Fruit fly (Drosophila melanogaster) whole organism, embryonic: ENCODE results near the gene CG7227.
A peak's percentile ranks its signal among the peaks of the same experiment; 100 is the strongest.

Source experiments
- Awh ChIP-seq: fragments of 200-800 bp; sonication (Bioruptor generic); IDR thresholded peaks from 2 replicates; pipeline ENCODE4, ENCODE4 v1.3.6; 2022; ENCODE audit warnings: missing biosample characterization, missing genetic modification characterization
- BEAF-32 ChIP-seq: fragments of 200-800 bp; sonication (Bioruptor generic); optimal IDR thresholded peaks from 3 replicates; lab custom pipeline; 2017; ENCODE audit warnings: missing biosample characterization, missing genetic modification characterization, mild to moderate bottlenecking, moderate library complexity, missing genetic modification reagents
- BtbVII ChIP-seq: fragments of 200-800 bp; sonication (Bioruptor generic); optimal IDR thresholded peaks from 3 replicates; lab custom pipeline; 2017; ENCODE audit warnings: missing biosample characterization, mild to moderate bottlenecking, missing genetic modification characterization
- CG11504 ChIP-seq: fragments of 200-800 bp; sonication (Bioruptor generic); optimal IDR thresholded peaks from 3 replicates; lab custom pipeline; 2019; ENCODE audit warnings: missing biosample characterization, mild to moderate bottlenecking, missing genetic modification characterization, moderate library complexity
- CG12391 ChIP-seq: fragments of 200-800 bp; sonication (Bioruptor generic); optimal IDR thresholded peaks from 3 replicates; lab custom pipeline; 2018; ENCODE audit warnings: missing biosample characterization, mild to moderate bottlenecking, missing genetic modification characterization, moderate library complexity
- CG13424 ChIP-seq: fragments of 200-800 bp; sonication (Bioruptor generic); optimal IDR thresholded peaks from 2 replicates; lab custom pipeline; 2019; ENCODE audit warnings: missing biosample characterization, mild to moderate bottlenecking, missing genetic modification characterization, moderate library complexity
- CG14860 ChIP-seq: fragments of 200-800 bp; sonication (Bioruptor generic); IDR thresholded peaks from 3 replicates; pipeline ENCODE4 v1.3.6; 2022; ENCODE audit warnings: missing biosample characterization, missing genetic modification characterization; ENCODE audit not compliant: partially characterized antibody
- CG15269 ChIP-seq: fragments of 200-800 bp; sonication (Bioruptor generic); optimal IDR thresholded peaks from 2 replicates; lab custom pipeline; 2018; ENCODE audit warnings: missing biosample characterization, mild to moderate bottlenecking, missing genetic modification characterization, moderate library complexity
- CG18262 ChIP-seq: fragments of 200-800 bp; optimal IDR thresholded peaks from 3 replicates; lab custom pipeline; 2019; ENCODE audit warnings: missing biosample characterization, mild to moderate bottlenecking, missing genetic modification characterization, moderate library complexity
- CG18619 ChIP-seq: fragments of 200-800 bp; sonication (Bioruptor generic); optimal IDR thresholded peaks from 3 replicates; lab custom pipeline; 2017; ENCODE audit warnings: missing biosample characterization, mild to moderate bottlenecking, missing genetic modification characterization
- CG30403 ChIP-seq: fragments of 200-800 bp; sonication (Bioruptor generic); optimal IDR thresholded peaks from 3 replicates; lab custom pipeline; 2016; ENCODE audit warnings: missing biosample characterization, missing genetic modification characterization
- CG31388 ChIP-seq: fragments of 200-800 bp; sonication (Bioruptor generic); optimal IDR thresholded peaks from 2 replicates; lab custom pipeline; 2016; ENCODE audit warnings: missing biosample characterization, missing genetic modification characterization
- CG4424 ChIP-seq: fragments of 200-800 bp; sonication (Bioruptor generic); optimal IDR thresholded peaks from 3 replicates; lab custom pipeline; 2016; ENCODE audit warnings: missing biosample characterization, missing genetic modification characterization
- CG7839 ChIP-seq: fragments of 200-800 bp; sonication (Bioruptor generic); optimal IDR thresholded peaks from 3 replicates; lab custom pipeline; 2018; ENCODE audit warnings: missing biosample characterization, mild to moderate bottlenecking, missing genetic modification characterization, moderate library complexity
- CG9437 ChIP-seq: fragments of 200-800 bp; sonication (Bioruptor generic); optimal IDR thresholded peaks from 2 replicates; lab custom pipeline; 2018; ENCODE audit warnings: missing biosample characterization, mild to moderate bottlenecking, missing genetic modification characterization
- Drgx ChIP-seq: fragments of 200-800 bp; sonication (Bioruptor generic); IDR thresholded peaks from 2 replicates; pipeline ENCODE4 v1.3.6; 2022; ENCODE audit warnings: missing biosample characterization, missing genetic modification characterization
- Elba2 ChIP-seq: fragments of 200-800 bp; sonication (Bioruptor generic); optimal IDR thresholded peaks from 3 replicates; lab custom pipeline; 2016; ENCODE audit warnings: missing biosample characterization, missing genetic modification characterization
- Hr3 ChIP-seq: fragments of 200-800 bp; sonication (Bioruptor generic); optimal IDR thresholded peaks from 3 replicates; lab custom pipeline; 2016; ENCODE audit warnings: missing biosample characterization, missing genetic modification characterization
- Hr51 ChIP-seq, 2 experiments: fragments of 200-800 bp; sonication (Bioruptor generic); optimal IDR thresholded peaks; 2 replicates in 1 of 2; 3 replicates in 1 of 2; lab custom pipeline; 2016 to 2018; ENCODE audit warnings: missing biosample characterization in 2 of 2, missing genetic modification characterization in 2 of 2, mild to moderate bottlenecking in 1 of 2, moderate library complexity in 1 of 2
- Med ChIP-seq: fragments of 200-800 bp; sonication (Bioruptor generic); peaks from one replicate; lab custom pipeline; 2016; ENCODE audit warnings: missing biosample characterization, missing genetic modification characterization, mild to moderate bottlenecking, inconsistent platforms, moderate library complexity
- Nf-YC ChIP-seq: fragments of 200-800 bp; optimal IDR thresholded peaks from 3 replicates; lab custom pipeline; 2019; ENCODE audit warnings: missing biosample characterization, mild to moderate bottlenecking, missing genetic modification characterization, moderate library complexity
- PHDP ChIP-seq: fragments of 200-800 bp; sonication (Bioruptor generic); optimal IDR thresholded peaks from 3 replicates; lab custom pipeline; 2018; ENCODE audit warnings: missing biosample characterization, mild to moderate bottlenecking, missing genetic modification characterization, moderate library complexity
- Rx ChIP-seq: fragments of 200-800 bp; sonication (Bioruptor generic); IDR thresholded peaks from 2 replicates; pipeline ENCODE4 v1.3.6; 2022; ENCODE audit warnings: missing biosample characterization, missing genetic modification characterization
- Sox102F ChIP-seq: fragments of 200-800 bp; sonication (Bioruptor generic); optimal IDR thresholded peaks from 2 replicates; lab custom pipeline; 2018; ENCODE audit warnings: missing biosample characterization, mild to moderate bottlenecking, missing genetic modification characterization, moderate library complexity
- Ssrp ChIP-seq: fragments of 200-800 bp; sonication (Bioruptor generic); optimal IDR thresholded peaks from 2 replicates; lab custom pipeline; 2018; ENCODE audit warnings: missing biosample characterization, mild to moderate bottlenecking, missing genetic modification characterization, moderate library complexity
- Usf ChIP-seq: fragments of 200-800 bp; sonication (Bioruptor generic); optimal IDR thresholded peaks from 2 replicates; lab custom pipeline; 2017; ENCODE audit warnings: missing genotype, missing biosample characterization, missing genetic modification characterization
- ato ChIP-seq: fragments of 200-800 bp; sonication (Bioruptor generic); IDR thresholded peaks from 2 replicates; pipeline ENCODE4 v1.3.6; 2022; ENCODE audit warnings: missing biosample characterization, missing genetic modification characterization; ENCODE audit not compliant: partially characterized antibody
- br ChIP-seq: fragments of >200 bp; optimal IDR thresholded peaks from 2 replicates; lab custom pipeline; 2017
- caup ChIP-seq: fragments of 200-800 bp; sonication (Bioruptor generic); optimal IDR thresholded peaks from 3 replicates; lab custom pipeline; 2017; ENCODE audit warnings: missing biosample characterization, mild to moderate bottlenecking, missing genetic modification characterization, moderate library complexity; ENCODE audit not compliant: severe bottlenecking
- dmrt11E ChIP-seq: fragments of 200-800 bp; sonication (Bioruptor generic); optimal IDR thresholded peaks from 3 replicates; lab custom pipeline; 2018; ENCODE audit warnings: missing biosample characterization, mild to moderate bottlenecking, missing genetic modification characterization, moderate library complexity
- dmrt99B ChIP-seq: fragments of 200-800 bp; sonication (Bioruptor generic); optimal IDR thresholded peaks from 2 replicates; lab custom pipeline; 2018; ENCODE audit warnings: missing biosample characterization, mild to moderate bottlenecking, missing genetic modification characterization, moderate library complexity
- dysf ChIP-seq: fragments of 200-800 bp; sonication (Bioruptor generic); IDR thresholded peaks from 3 replicates; pipeline ENCODE4 v1.3.6; 2022; ENCODE audit warnings: missing biosample characterization, missing genetic modification characterization
- ewg ChIP-seq: fragments of 200-800 bp; sonication (Bioruptor generic); optimal IDR thresholded peaks from 3 replicates; lab custom pipeline; 2017; ENCODE audit warnings: mild to moderate bottlenecking, missing biosample characterization, missing genetic modification reagents, missing genetic modification characterization
- fd102C ChIP-seq: fragments of 200-800 bp; sonication (Bioruptor generic); optimal IDR thresholded peaks from 2 replicates; lab custom pipeline; 2018; ENCODE audit warnings: missing biosample characterization, mild to moderate bottlenecking, missing genetic modification characterization, moderate library complexity
- ftz-f1 ChIP-seq: fragments of 200-800 bp; sonication (Bioruptor generic); optimal IDR thresholded peaks from 2 replicates; lab custom pipeline; 2016; ENCODE audit warnings: missing biosample characterization, missing genetic modification characterization
- gem ChIP-seq: fragments of 200-800 bp; sonication (Bioruptor generic); optimal IDR thresholded peaks from 2 replicates; lab custom pipeline; 2019; ENCODE audit warnings: missing biosample characterization, mild to moderate bottlenecking, missing genetic modification characterization, moderate library complexity
- her ChIP-seq: fragments of 200-800 bp; sonication (Bioruptor generic); optimal IDR thresholded peaks from 2 replicates; lab custom pipeline; 2016; ENCODE audit warnings: missing biosample characterization, missing genetic modification characterization
- jing ChIP-seq: fragments of 200-800 bp; sonication (Bioruptor generic); optimal IDR thresholded peaks from 2 replicates; lab custom pipeline; 2018; ENCODE audit warnings: missing biosample characterization, mild to moderate bottlenecking, missing genetic modification characterization
- jumu ChIP-seq: fragments of 200-800 bp; sonication (Bioruptor generic); optimal IDR thresholded peaks from 3 replicates; lab custom pipeline; 2016; ENCODE audit warnings: missing biosample characterization, missing genetic modification characterization
- lmd ChIP-seq: fragments of 200-800 bp; sonication (Bioruptor generic); IDR thresholded peaks from 2 replicates; pipeline ENCODE4 v1.3.6; 2022; ENCODE audit warnings: missing biosample characterization, missing genetic modification characterization
- lov ChIP-seq, 2 experiments: fragments of 200-800 bp in 1 of 2; fragments of >200 bp in 1 of 2; sonication (Bioruptor generic) in 1 of 2; IDR thresholded peaks in 1 of 2; optimal IDR thresholded peaks in 1 of 2; 2 replicates in 1 of 2; 3 replicates in 1 of 2; pipeline versions ENCODE4 v1.3.6 to Lab custom; 2017 to 2022; ENCODE audit warnings: missing biosample characterization in 1 of 2, missing genetic modification characterization in 1 of 2
- nmo ChIP-seq: fragments of 200-800 bp; sonication (Bioruptor generic); optimal IDR thresholded peaks from 2 replicates; lab custom pipeline; 2018; ENCODE audit warnings: missing biosample characterization, mild to moderate bottlenecking, missing genetic modification characterization, moderate library complexity
- phol ChIP-seq: fragments of 200-800 bp; sonication (Bioruptor generic); optimal IDR thresholded peaks from 3 replicates; lab custom pipeline; 2018; ENCODE audit warnings: missing biosample characterization, mild to moderate bottlenecking, missing genetic modification characterization, moderate library complexity
- row ChIP-seq: fragments of 200-800 bp; sonication (Bioruptor generic); IDR thresholded peaks from 3 replicates; pipeline ENCODE4 v1.3.6; 2022; ENCODE audit warnings: missing biosample characterization, missing genetic modification characterization
- zen2 ChIP-seq: fragments of 200-800 bp; sonication (Bioruptor generic); IDR thresholded peaks from 3 replicates; pipeline ENCODE4 v1.3.6; 2022; ENCODE audit warnings: missing biosample characterization, missing genetic modification characterization; ENCODE audit not compliant: partially characterized antibody

The CG7227 gene

DNA sequence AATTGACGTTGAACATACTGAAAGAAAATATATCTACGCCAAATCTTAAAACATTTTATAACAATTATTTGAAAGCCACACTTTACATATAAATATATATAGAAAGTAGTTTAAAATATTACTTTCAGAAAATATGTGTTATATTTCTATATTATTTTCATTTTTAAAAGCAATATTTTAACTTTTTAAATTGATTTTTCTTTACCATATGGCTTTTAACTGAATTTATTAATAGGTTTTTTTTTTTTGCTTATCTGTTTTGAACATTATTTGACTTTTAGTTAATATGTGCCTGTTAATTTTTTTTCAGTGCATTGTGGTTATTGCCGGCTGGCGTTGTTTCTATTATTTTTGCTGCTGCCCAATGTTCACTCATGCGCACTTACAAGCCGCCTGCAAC is 29.9 kb downstream of the CG7227 start (continued):
- TF ChIP-seq gem (tag; lab: Kevin White, UChicago) (peak; percentile 53), CG13424 (tag; lab: Kevin White, UChicago) (peak; percentile 13), jumu (GFP tag; lab: Kevin White, UChicago) (no peak), CG30403 (GFP tag; lab: Kevin White, UChicago) (peak; percentile 18), BEAF-32 (no peak), CG15269 (tag; lab: Kevin White, UChicago) (peak; percentile 17), Sox102F (GFP tag; lab: Kevin White, UChicago) (peak; percentile 4), dmrt11E (tag; lab: Kevin White, UChicago) (no peak), caup (no peak), zen2 (GFP tag; lab: Robert Waterston, UW) (no peak), Drgx (peak; percentile 58), Usf (GFP tag; lab: Kevin White, UChicago) (no peak), CG14860 (GFP tag; lab: Robert Waterston, UW) (no peak), ewg (GFP tag; lab: Kevin White, UChicago) (peak; percentile 25), br (lab: Kevin White, UChicago) (no peak), ftz-f1 (GFP tag; lab: Kevin White, UChicago) (no peak), CG9437 (peak; percentile 2), jing (GFP tag; lab: Kevin White, UChicago) (no peak), nmo (GFP tag; lab: Kevin White, UChicago) (peak; percentile 8), Med (GFP tag; lab: Kevin White, UChicago) (peak; percentile 15), CG12391 (peak; percentile 10), lmd (no peak), CG7839 (peak; percentile 28), CG11504 (tag; lab: Kevin White, UChicago) (peak; percentile 41), PHDP (tag; lab: Kevin White, UChicago) (peak; percentile 24), phol (tag; lab: Kevin White, UChicago) (peak; percentile 21), Hr51 (GFP tag; optimal IDR thresholded peaks at IDR 0.05; lab: Kevin White, UChicago) (peak in 1 of 2 experiments; percentile 7), Rx (GFP tag; lab: Robert Waterston, UW) (no peak), row (GFP tag; lab: Robert Waterston, UW) (peak; percentile 23; the same call in 1 of the 3 replicates), Elba2 (GFP tag; lab: Kevin White, UChicago) (no peak), dmrt99B (tag; lab: Kevin White, UChicago) (peak; percentile 35), lov (optimal IDR thresholded peaks at IDR 0.05; lab: Kevin White, UChicago) (no peak), lov (GFP tag; IDR thresholded peaks at IDR 0.05; lab: Robert Waterston, UW) (no peak), CG4424 (no peak), CG18262 (tag; lab: Kevin White, UChicago) (peak; percentile 11), Awh (GFP tag; lab: Robert Waterston, UW) (no peak), fd102C (GFP tag; lab: Kevin White, UChicago) (no peak), CG31388 (GFP tag; lab: Kevin White, UChicago) (no peak), CG18619 (GFP tag; lab: Kevin White, UChicago) (no peak), Ssrp (tag; lab: Kevin White, UChicago) (no peak), dysf (GFP tag; lab: Robert Waterston, UW) (peak; percentile 37; the same call in 1 of the 3 replicates), ato (no peak), BtbVII (no peak), Hr3 (no peak), her (GFP tag; lab: Kevin White, UChicago) (no peak), Nf-YC (no peak)
